Worm (Caenorhabditis elegans): ENCODE measurements around the gene F55G7.1.
A peak's percentile ranks its signal among the peaks of the same experiment; 100 is the strongest.

- no peak for TF ChIP-seq F44E2.7 (GFP tag; IDR thresholded peaks at IDR 0.05)
- no peak for TF ChIP-seq mdl-1 (tag; optimal IDR thresholded peaks at IDR 0.05)
- TF ChIP-seq fkh-10 (GFP tag; optimal IDR thresholded peaks at IDR 0.05) = no peak
- TF ChIP-seq nhr-48 (tag; optimal IDR thresholded peaks at IDR 0.05) = peak; percentile 4
These were observed 41.6 kb downstream of the F55G7.1 start, which contains the start of gene sams-1 for ce11 chrX:11965663-11966304.
